Worm (Caenorhabditis elegans) whole organism, mixed stage, embryonic: ENCODE measurements around the gene C17A2.4.

Source experiments
- blmp-1 ChIP-seq: fragments of 150-350 bp; optimal IDR thresholded peaks from 2 replicates; lab custom pipeline; 2014; ENCODE audit warnings: missing biosample characterization, missing genetic modification characterization
- ceh-43 ChIP-seq: fragments of 200-800 bp; sonication (Bioruptor generic); optimal IDR thresholded peaks from 2 replicates; lab custom pipeline; 2018; ENCODE audit warnings: mild to moderate bottlenecking, missing genetic modification characterization, moderate library complexity, missing compliant biosample characterization
- elt-1 ChIP-seq: sonication (generic microtip); optimal IDR thresholded peaks from 2 replicates; lab custom pipeline; 2017; ENCODE audit warnings: missing genetic modification characterization, mild to moderate bottlenecking, missing compliant biosample characterization, antibody characterized with exemption, moderate library complexity, borderline replicate concordance; ENCODE audit not compliant: insufficient read depth
- elt-3 ChIP-seq: fragments of 150-350 bp; optimal IDR thresholded peaks from 2 replicates; lab custom pipeline; 2014; ENCODE audit warnings: missing biosample characterization, missing genetic modification characterization
- hlh-1 ChIP-seq: fragments of 150-350 bp; optimal IDR thresholded peaks from 2 replicates; lab custom pipeline; 2014; ENCODE audit warnings: missing biosample characterization, missing genetic modification reagents, missing genetic modification characterization
- lin-13 ChIP-seq: fragments of 150-350 bp; optimal IDR thresholded peaks from 2 replicates; lab custom pipeline; 2014; ENCODE audit warnings: missing biosample characterization, missing genetic modification characterization
- lsy-2 ChIP-seq: fragments of 150-350 bp; optimal IDR thresholded peaks from 2 replicates; lab custom pipeline; 2014; ENCODE audit warnings: missing biosample characterization, missing genetic modification characterization
- mep-1 ChIP-seq: fragments of 150-350 bp; optimal IDR thresholded peaks from 2 replicates; lab custom pipeline; 2017; ENCODE audit warnings: missing biosample characterization, missing genetic modification reagents, missing genetic modification characterization, inconsistent platforms
- pha-4 ChIP-seq: fragments of 150-350 bp; optimal IDR thresholded peaks from 2 replicates; lab custom pipeline; 2018; ENCODE audit warnings: missing biosample characterization, missing genetic modification reagents, missing genetic modification characterization
- sptf-1 ChIP-seq: sonication (generic microtip); optimal IDR thresholded peaks from 2 replicates; lab custom pipeline; 2017; ENCODE audit warnings: mild to moderate bottlenecking, missing genetic modification characterization, moderate library complexity, missing compliant biosample characterization
- unc-120 ChIP-seq: sonication (generic microtip); optimal IDR thresholded peaks from 2 replicates; lab custom pipeline; 2017; ENCODE audit warnings: missing genetic modification characterization, missing compliant biosample characterization; ENCODE audit not compliant: poor library complexity, severe bottlenecking
- unc-39 ChIP-seq: fragments of 150-350 bp; optimal IDR thresholded peaks from 2 replicates; lab custom pipeline; 2014; ENCODE audit warnings: missing biosample characterization, missing genetic modification characterization
- unc-62 ChIP-seq: fragments of 150-350 bp; optimal IDR thresholded peaks from 2 replicates; lab custom pipeline; 2014; ENCODE audit warnings: missing biosample characterization, missing genetic modification reagents, missing genetic modification characterization
- ztf-11 ChIP-seq: fragments of 150-350 bp; optimal IDR thresholded peaks from 2 replicates; lab custom pipeline; 2014; ENCODE audit warnings: missing biosample characterization, missing genetic modification characterization

ce11 chrII:3821248-3821647 is 18.4 kb upstream of the C17A2.4 start, which contains the start of gene F54D10.7:
- no peak for TF ChIP-seq unc-62 (GFP tag; lab: Kevin White, UChicago)
- TF ChIP-seq elt-3, result no peak
- no peak for TF ChIP-seq elt-1
- TF ChIP-seq ztf-11 (tag; lab: Kevin White, UChicago), result no peak
- no peak for TF ChIP-seq lin-13 (tag; lab: Kevin White, UChicago)
- TF ChIP-seq ceh-43, result no peak
- no peak for TF ChIP-seq blmp-1
- TF ChIP-seq pha-4 (tag; lab: Kevin White, UChicago), result no peak
- TF ChIP-seq unc-39 (tag; lab: Kevin White, UChicago), result no peak
- no peak for TF ChIP-seq mep-1 (tag; lab: Kevin White, UChicago)
- no peak for TF ChIP-seq lsy-2 (tag; lab: Kevin White, UChicago)
- TF ChIP-seq hlh-1 (tag; lab: Kevin White, UChicago), result no peak
- TF ChIP-seq sptf-1, result no peak
- no peak for TF ChIP-seq unc-120 (tag; lab: Kevin White, UChicago)
